Worm (Caenorhabditis elegans) whole organism, L4/young adult: Measurements from ENCODE around the gene F28F5.6.

ENCODE experiments used
- W03F9.2 ChIP-seq: fragments of 150-350 bp; optimal IDR thresholded peaks from 2 replicates; lab custom pipeline; 2014; ENCODE audit warnings: missing biosample characterization, missing genetic modification characterization
- dao-5 ChIP-seq: sonication (generic microtip); optimal IDR thresholded peaks from 2 replicates; lab custom pipeline; 2016; ENCODE audit warnings: missing genotype, missing genetic modification characterization, moderate library complexity, missing compliant biosample characterization

DNA sequence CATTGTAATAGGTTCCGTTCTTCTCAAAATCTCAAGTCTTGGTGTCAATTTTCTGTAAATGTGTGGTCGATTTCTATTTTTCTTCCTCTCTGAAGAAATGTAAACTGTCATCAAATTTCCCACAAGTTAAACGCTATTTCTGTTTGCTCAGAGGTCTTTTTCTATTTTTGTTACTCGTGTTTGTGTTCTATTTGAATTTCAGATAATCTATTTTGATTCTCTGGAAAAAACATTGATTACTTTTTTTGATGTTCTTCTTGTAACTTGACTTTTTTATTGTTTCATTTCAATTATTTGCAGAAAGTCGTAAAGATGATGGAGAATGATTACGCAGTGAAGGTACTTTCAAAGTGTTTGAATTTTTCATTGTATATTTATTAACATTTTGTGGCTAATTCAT is 16.7 kb downstream of the F28F5.6 start, which contains the start of gene lim-8:
- no peak for TF ChIP-seq W03F9.2
- no peak for TF ChIP-seq dao-5 (tag; lab: Kevin White, UChicago)
